Fruit fly (Drosophila melanogaster): ENCODE measurements around the gene Fum3.

The Fum3 gene

dm6 chr3L:11429695-11430094, 36.0 kb downstream of the Fum3 start (continued):
- peak; percentile 55 for TF ChIP-seq OdsH (GFP tag; optimal IDR thresholded peaks at IDR 0.05)
- peak; percentile 79 for TF ChIP-seq Eip78C (GFP tag)
- no peak for TF ChIP-seq CG31627 (GFP tag; optimal IDR thresholded peaks at IDR 0.05)
- peak; percentile 35 for TF ChIP-seq CG10669 (GFP tag; optimal IDR thresholded peaks at IDR 0.05)
- peak; percentile 59 for TF ChIP-seq CG4318 (GFP tag; optimal IDR thresholded peaks at IDR 0.05)
- no peak for TF ChIP-seq fd85E (GFP tag; optimal IDR thresholded peaks at IDR 0.05)
- no peak for TF ChIP-seq Blimp-1 (GFP tag; optimal IDR thresholded peaks at IDR 0.05)
- peak; percentile 31 for TF ChIP-seq acj6 (GFP tag; optimal IDR thresholded peaks at IDR 0.05)
- TF ChIP-seq cyc (GFP tag; optimal IDR thresholded peaks at IDR 0.05): no peak
- peak; percentile 50 for TF ChIP-seq Ets96B (tag; optimal IDR thresholded peaks at IDR 0.05)
- TF ChIP-seq net (GFP tag; optimal IDR thresholded peaks at IDR 0.05): peak; percentile 21
- TF ChIP-seq Sox14 (GFP tag; optimal IDR thresholded peaks at IDR 0.05): peak; percentile 36
- no peak for TF ChIP-seq Smox (GFP tag; optimal IDR thresholded peaks at IDR 0.05)
- TF ChIP-seq CG11294 (GFP tag; IDR thresholded peaks at IDR 0.05): peak; percentile 48; the same call in 1 of the 2 replicates
- peak; percentile 14 for TF ChIP-seq Hr39 (GFP tag; optimal IDR thresholded peaks at IDR 0.05)
- peak; percentile 59 for TF ChIP-seq CG10631 (GFP tag; optimal IDR thresholded peaks at IDR 0.05)
- TF ChIP-seq Gug (GFP tag; IDR thresholded peaks at IDR 0.05): peak; percentile 29; the same call in 1 of the 2 replicates
- TF ChIP-seq CG6163 (GFP tag; IDR thresholded peaks at IDR 0.05): peak; percentile 33; the same call in 1 of the 3 replicates
- no peak for TF ChIP-seq CG6854 (GFP tag; optimal IDR thresholded peaks at IDR 0.05)
- TF ChIP-seq dsx (GFP tag; optimal IDR thresholded peaks at IDR 0.05; ENCODE audit: poor library complexity, severe bottlenecking): peak; percentile 21
- TF ChIP-seq Sox15 (GFP tag; optimal IDR thresholded peaks at IDR 0.05): no peak
- peak; percentile 40 for TF ChIP-seq CG3919 (GFP tag; optimal IDR thresholded peaks at IDR 0.05)
- TF ChIP-seq CG8632 (GFP tag; optimal IDR thresholded peaks at IDR 0.05): no peak
- TF ChIP-seq salr (GFP tag; optimal IDR thresholded peaks at IDR 0.05): peak; percentile 31 to 74
- TF ChIP-seq CG8119 (GFP tag; IDR thresholded peaks at IDR 0.05): peak; percentile 68
- no peak for TF ChIP-seq lz (GFP tag; optimal IDR thresholded peaks at IDR 0.05)
- TF ChIP-seq CG15336 (GFP tag; IDR thresholded peaks at IDR 0.05): peak; percentile 78
- TF ChIP-seq Met (GFP tag; optimal IDR thresholded peaks at IDR 0.05): no peak
- TF ChIP-seq CG6792 (GFP tag; optimal IDR thresholded peaks at IDR 0.05): no peak

- TF ChIP-seq cyc (GFP tag; optimal IDR thresholded peaks at IDR 0.05) (no peak), CG8119 (GFP tag; IDR thresholded peaks at IDR 0.05) (0 out of 3 replicates have a peak, but pooled peaks have one; percentile 18), Sox14 (GFP tag; optimal IDR thresholded peaks at IDR 0.05) (no peak), CG11762 (GFP tag; optimal IDR thresholded peaks at IDR 0.05; ENCODE audit: insufficient read depth) (no peak), fkh (GFP tag; optimal IDR thresholded peaks at IDR 0.05) (no peak), acj6 (GFP tag; optimal IDR thresholded peaks at IDR 0.05) (no peak), Eip75B (GFP tag; optimal IDR thresholded peaks at IDR 0.05) (no peak), CG10631 (GFP tag; optimal IDR thresholded peaks at IDR 0.05) (no peak)
Observed at dm6 chr3L:11428390-11428789, 37.3 kb downstream of the Fum3 start.

- TF ChIP-seq ss (GFP tag; optimal IDR thresholded peaks at IDR 0.05) (no peak), achi (GFP tag; optimal IDR thresholded peaks at IDR 0.05) (no peak), vri (GFP tag; optimal IDR thresholded peaks at IDR 0.05) (no peak), Hr4 (GFP tag; optimal IDR thresholded peaks at IDR 0.05) (no peak), Eip75B (GFP tag; optimal IDR thresholded peaks at IDR 0.05) (no peak), Ets21C (GFP tag; optimal IDR thresholded peaks at IDR 0.05) (no peak), svp (GFP tag) (no peak), Met (GFP tag; optimal IDR thresholded peaks at IDR 0.05) (no peak), OdsH (GFP tag; optimal IDR thresholded peaks at IDR 0.05) (no peak), Blimp-1 (GFP tag; optimal IDR thresholded peaks at IDR 0.05) (no peak), CG15336 (GFP tag; IDR thresholded peaks at IDR 0.05) (no peak), salr (GFP tag; optimal IDR thresholded peaks at IDR 0.05) (no peak), CG7368 (GFP tag; optimal IDR thresholded peaks at IDR 0.05) (no peak), Sox15 (GFP tag; optimal IDR thresholded peaks at IDR 0.05) (no peak), topi (GFP tag; optimal IDR thresholded peaks at IDR 0.05) (no peak), CG31627 (GFP tag; optimal IDR thresholded peaks at IDR 0.05) (no peak), Sox102F (GFP tag; optimal IDR thresholded peaks at IDR 0.05) (no peak), CG10669 (GFP tag; optimal IDR thresholded peaks at IDR 0.05) (no peak), fd85E (GFP tag; optimal IDR thresholded peaks at IDR 0.05) (no peak), fkh (GFP tag; optimal IDR thresholded peaks at IDR 0.05) (no peak)
Observed at dm6 chr3L:11424858-11425257, 40.8 kb downstream of the Fum3 start, which contains the start of gene CG7560. Gene CG7560 (plus strand): TSS chr3L:11425158.
